Worm (Caenorhabditis elegans): ENCODE measurements around the gene sru-2.
A peak's percentile ranks its signal among the peaks of the same experiment; 100 is the strongest.

Gene sru-2

DNA sequence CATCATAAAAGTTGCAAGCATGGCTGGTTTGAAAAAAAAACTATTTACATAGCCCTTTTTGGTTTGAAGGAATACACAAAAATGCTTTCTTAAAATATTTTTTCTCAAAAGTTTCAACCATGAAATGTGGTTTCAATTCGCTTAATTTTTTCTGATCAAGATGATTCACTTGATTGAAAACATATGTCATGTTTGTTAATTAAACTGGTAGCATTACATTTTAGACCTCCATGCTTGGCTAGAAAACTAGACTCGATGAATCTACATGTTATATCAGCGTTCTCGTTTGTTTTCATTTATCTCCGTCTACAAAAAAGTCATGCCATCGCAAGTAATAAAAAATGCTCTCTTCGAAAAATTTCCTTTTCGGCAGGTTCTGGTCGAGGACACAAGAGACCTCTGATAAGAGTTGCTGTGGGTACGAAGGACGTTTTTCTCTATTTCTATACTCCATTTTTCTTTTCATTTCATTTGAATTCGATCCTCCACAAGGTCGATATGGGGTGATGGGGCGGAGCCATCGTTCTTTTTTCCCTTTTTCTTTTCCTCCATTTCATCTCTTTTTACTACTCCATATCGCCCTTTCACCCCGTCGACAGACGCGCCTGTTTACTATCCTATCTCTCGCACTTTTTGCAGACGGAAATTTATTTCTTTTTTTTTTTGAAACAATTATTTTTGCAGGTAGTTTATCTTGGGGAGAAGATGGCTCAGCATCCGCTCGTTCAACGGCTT lies 39.8 kb downstream of the sru-2 start, which contains the start of gene elo-1:
TSS of gene elo-1 (plus strand) at position 685 of the 735 bp plus-strand sequence.
- TF ChIP-seq sem-4 (tag; optimal IDR thresholded peaks at IDR 0.05) (no peak), nhr-6 (tag; optimal IDR thresholded peaks at IDR 0.05) (peak; percentile 12), F13H6.1 (tag; optimal IDR thresholded peaks at IDR 0.05) (peak; percentile 42), lin-39 (tag; optimal IDR thresholded peaks at IDR 0.05) (no peak), snpc-4 (tag; optimal IDR thresholded peaks at IDR 0.05) (no peak), mab-5 (tag; optimal IDR thresholded peaks at IDR 0.05) (no peak), lin-13 (GFP tag; optimal IDR thresholded peaks at IDR 0.05) (peak; percentile 28), peb-1 (tag; optimal IDR thresholded peaks at IDR 0.05) (no peak), crh-2 (tag; optimal IDR thresholded peaks at IDR 0.05) (peak; percentile 64), nhr-12 (tag; optimal IDR thresholded peaks at IDR 0.05) (no peak), R02D3.7 (tag; optimal IDR thresholded peaks at IDR 0.05) (no peak), nhr-23 (tag; optimal IDR thresholded peaks at IDR 0.05) (no peak), skn-1 (tag; optimal IDR thresholded peaks at IDR 0.05) (no peak), ceh-82 (tag; optimal IDR thresholded peaks at IDR 0.05) (no peak), ztf-4 (tag; optimal IDR thresholded peaks at IDR 0.05) (no peak), unc-62 (GFP tag; optimal IDR thresholded peaks at IDR 0.05) (no peak), ceh-16 (tag; optimal IDR thresholded peaks at IDR 0.05) (no peak), C34F6.9 (tag; optimal IDR thresholded peaks at IDR 0.05) (no peak), nhr-11 (tag; optimal IDR thresholded peaks at IDR 0.05) (no peak), lin-11 (tag; optimal IDR thresholded peaks at IDR 0.05) (no peak), lsy-2 (tag; optimal IDR thresholded peaks at IDR 0.05) (peak in 1 of 2 experiments; percentile 16), nhr-21 (tag; optimal IDR thresholded peaks at IDR 0.05) (no peak), elt-1 (tag; optimal IDR thresholded peaks at IDR 0.05) (no peak), elt-3 (tag; optimal IDR thresholded peaks at IDR 0.05) (no peak), sma-3 (GFP tag; optimal IDR thresholded peaks at IDR 0.05) (peak; percentile 61), nhr-237 (tag; optimal IDR thresholded peaks at IDR 0.05) (no peak), nhr-77 (tag; optimal IDR thresholded peaks at IDR 0.05) (no peak), alr-1 (tag; optimal IDR thresholded peaks at IDR 0.05) (no peak), ama-1 (optimal IDR thresholded peaks at IDR 0.05) (no peak), fos-1 (tag; optimal IDR thresholded peaks at IDR 0.05) (peak; percentile 80), unc-55 (GFP tag; optimal IDR thresholded peaks at IDR 0.05) (no peak), nhr-10 (tag; optimal IDR thresholded peaks at IDR 0.05) (no peak), blmp-1 (tag; optimal IDR thresholded peaks at IDR 0.05; ENCODE audit: insufficient read depth) (peak; percentile 82), zag-1 (tag; optimal IDR thresholded peaks at IDR 0.05) (no peak), egl-27 (tag; optimal IDR thresholded peaks at IDR 0.05) (peak; percentile 27), mdl-1 (tag; optimal IDR thresholded peaks at IDR 0.05) (no peak), ztf-11 (tag; optimal IDR thresholded peaks at IDR 0.05) (no peak), Y55F3AM.14 (GFP tag; optimal IDR thresholded peaks at IDR 0.05) (no peak), sma-9 (GFP tag; optimal IDR thresholded peaks at IDR 0.05) (peak; percentile 69), sma-9 (tag; optimal IDR thresholded peaks at IDR 0.05) (no peak), aly-2 (tag; optimal IDR thresholded peaks at IDR 0.05) (no peak), gmeb-1 (tag; optimal IDR thresholded peaks at IDR 0.05) (peak; percentile 57), dmd-4 (tag; optimal IDR thresholded peaks at IDR 0.05) (no peak), nhr-129 (tag; optimal IDR thresholded peaks at IDR 0.05) (peak; percentile 30), ztf-1 (GFP tag; conservative IDR thresholded peaks at IDR 0.05) (no peak), ZK546.5 (tag; optimal IDR thresholded peaks at IDR 0.05) (no peak), nhr-25 (tag; optimal IDR thresholded peaks at IDR 0.05) (peak; percentile 34), mbf-1 (tag; optimal IDR thresholded peaks at IDR 0.05) (no peak), unc-39 (tag; optimal IDR thresholded peaks at IDR 0.05) (no peak)
